Fruit fly (Drosophila melanogaster): Measurements from ENCODE around the gene hay.

The hay gene

dm6 chr3L:10678545-10679067, 47.7 kb downstream of the hay start (continued):
- TF ChIP-seq CG3032 (tag; optimal IDR thresholded peaks at IDR 0.05) (peak; percentile 92), CG6163 (GFP tag; IDR thresholded peaks at IDR 0.05) (peak; percentile 84; the same call in 2 of the 3 replicates), Sox102F (GFP tag; optimal IDR thresholded peaks at IDR 0.05) (peak; percentile 85), CG31627 (GFP tag; optimal IDR thresholded peaks at IDR 0.05) (peak; percentile 81), CG10669 (GFP tag; optimal IDR thresholded peaks at IDR 0.05) (peak; percentile 87), spab (GFP tag; optimal IDR thresholded peaks at IDR 0.05) (peak; percentile 85), achi (GFP tag; optimal IDR thresholded peaks at IDR 0.05) (peak; percentile 87), Eip75B (GFP tag; optimal IDR thresholded peaks at IDR 0.05) (peak; percentile 95)

dm6 chr3L:10679711-10680154, 48.9 kb downstream of the hay start:
- TF ChIP-seq CG15336 (GFP tag; IDR thresholded peaks at IDR 0.05) (no peak; the same call in 1 of the 2 replicates), Hr38 (GFP tag; optimal IDR thresholded peaks at IDR 0.05) (no peak), cyc (GFP tag; optimal IDR thresholded peaks at IDR 0.05) (no peak), CG6792 (GFP tag; optimal IDR thresholded peaks at IDR 0.05) (no peak), Hr39 (GFP tag; optimal IDR thresholded peaks at IDR 0.05) (no peak), salr (GFP tag; optimal IDR thresholded peaks at IDR 0.05) (peak in 1 of 2 experiments; percentile 13), eg (GFP tag; IDR thresholded peaks at IDR 0.05) (peak; percentile 58; the same call in 2 of the 3 replicates), CG1621 (tag; optimal IDR thresholded peaks at IDR 0.05) (no peak), Sox15 (GFP tag; optimal IDR thresholded peaks at IDR 0.05) (no peak), fd59A (GFP tag; optimal IDR thresholded peaks at IDR 0.05) (no peak), Smox (GFP tag; optimal IDR thresholded peaks at IDR 0.05) (no peak), CG9139 (GFP tag; optimal IDR thresholded peaks at IDR 0.05) (peak; percentile 0), Sox14 (GFP tag; optimal IDR thresholded peaks at IDR 0.05) (peak; percentile 34), Eip78C (GFP tag) (peak; percentile 75), Hr4 (GFP tag; optimal IDR thresholded peaks at IDR 0.05) (peak; percentile 38), fkh (GFP tag; optimal IDR thresholded peaks at IDR 0.05) (peak; percentile 86), CG10669 (GFP tag; optimal IDR thresholded peaks at IDR 0.05) (peak; percentile 7), CG6808 (GFP tag; optimal IDR thresholded peaks at IDR 0.05) (peak; percentile 1), svp (GFP tag) (no peak), Ets96B (tag; optimal IDR thresholded peaks at IDR 0.05) (peak; percentile 36), ss (GFP tag; optimal IDR thresholded peaks at IDR 0.05) (peak in 1 of 2 experiments; percentile 38), CG8632 (GFP tag; optimal IDR thresholded peaks at IDR 0.05) (no peak), Lpt (GFP tag; optimal IDR thresholded peaks at IDR 0.05) (no peak), achi (GFP tag; optimal IDR thresholded peaks at IDR 0.05) (peak; percentile 30), CG11902 (GFP tag; optimal IDR thresholded peaks at IDR 0.05) (no peak), CG6163 (GFP tag; IDR thresholded peaks at IDR 0.05) (peak; percentile 64), CG8119 (GFP tag; IDR thresholded peaks at IDR 0.05) (peak; percentile 52; the same call in 2 of the 3 replicates), vri (GFP tag; optimal IDR thresholded peaks at IDR 0.05) (no peak), dsx (GFP tag; optimal IDR thresholded peaks at IDR 0.05; ENCODE audit: poor library complexity, severe bottlenecking) (peak; percentile 29), topi (GFP tag; optimal IDR thresholded peaks at IDR 0.05) (no peak), esn (GFP tag; optimal IDR thresholded peaks at IDR 0.05) (peak; percentile 7), CG6276 (GFP tag; optimal IDR thresholded peaks at IDR 0.05) (peak; percentile 22), acj6 (GFP tag; optimal IDR thresholded peaks at IDR 0.05) (peak; percentile 24), net (GFP tag; optimal IDR thresholded peaks at IDR 0.05) (peak; percentile 42), pdm3 (GFP tag; optimal IDR thresholded peaks at IDR 0.05) (no peak), CG7368 (GFP tag; optimal IDR thresholded peaks at IDR 0.05) (no peak), Gug (GFP tag; IDR thresholded peaks at IDR 0.05) (no peak), CG11294 (GFP tag; IDR thresholded peaks at IDR 0.05) (0 out of 2 replicates have a peak, but pooled peaks have one; percentile 32), CG32006 (GFP tag; optimal IDR thresholded peaks at IDR 0.05) (peak; percentile 56), Ets21C (GFP tag; optimal IDR thresholded peaks at IDR 0.05) (no peak), CG3032 (tag; optimal IDR thresholded peaks at IDR 0.05) (no peak), Eip75B (GFP tag; optimal IDR thresholded peaks at IDR 0.05) (peak; percentile 16), fd85E (GFP tag; optimal IDR thresholded peaks at IDR 0.05) (no peak), OdsH (GFP tag; optimal IDR thresholded peaks at IDR 0.05) (peak; percentile 21), CG34406 (GFP tag; optimal IDR thresholded peaks at IDR 0.05) (no peak), Met (GFP tag; optimal IDR thresholded peaks at IDR 0.05) (peak; percentile 44)
